Fruit fly (Drosophila melanogaster): ENCODE results near the gene CG7781.

dm6 chr2L:8351333-8351732, 26.1 kb upstream of the CG7781 start:
- TF ChIP-seq esn (GFP tag; optimal IDR thresholded peaks at IDR 0.05): no peak
- no peak for TF ChIP-seq CG7368 (GFP tag; optimal IDR thresholded peaks at IDR 0.05)
- no peak for TF ChIP-seq Gug (GFP tag; IDR thresholded peaks at IDR 0.05)
- TF ChIP-seq CG15336 (GFP tag; IDR thresholded peaks at IDR 0.05): no peak
- TF ChIP-seq CG34406 (GFP tag; optimal IDR thresholded peaks at IDR 0.05): no peak
- TF ChIP-seq pdm3 (GFP tag; optimal IDR thresholded peaks at IDR 0.05): no peak
- TF ChIP-seq CG4318 (GFP tag; optimal IDR thresholded peaks at IDR 0.05): no peak

Data from whole organism, prepupa.